Worm (Caenorhabditis elegans): Measurements from ENCODE around the gene F35E12.6.

Gene F35E12.6

ce11 chrV:13736147-13736546 is at the start of gene F35E12.6:
Gene F35E12.6, minus strand, starts transcription at chrV:13736247.
- TF ChIP-seq nhr-25 (tag; optimal IDR thresholded peaks at IDR 0.05) (no peak), elt-2 (tag; optimal IDR thresholded peaks at IDR 0.05) (peak; percentile 36), fos-1 (tag; optimal IDR thresholded peaks at IDR 0.05) (no peak), lin-39 (tag; optimal IDR thresholded peaks at IDR 0.05) (no peak), ceh-28 (tag; optimal IDR thresholded peaks at IDR 0.05) (no peak), pha-4 (tag; optimal IDR thresholded peaks at IDR 0.05) (no peak)

- no peak for TF ChIP-seq mml-1 (tag; optimal IDR thresholded peaks at IDR 0.05)
- no peak for TF ChIP-seq pha-4 (tag; optimal IDR thresholded peaks at IDR 0.05)
- no peak for TF ChIP-seq elt-2 (tag; optimal IDR thresholded peaks at IDR 0.05)
- TF ChIP-seq nfya-1 (tag; optimal IDR thresholded peaks at IDR 0.05; ENCODE audit: insufficient read depth) = no peak
- no peak for TF ChIP-seq mdl-1 (tag; optimal IDR thresholded peaks at IDR 0.05)
- TF ChIP-seq nhr-237 (tag; optimal IDR thresholded peaks at IDR 0.05) = no peak
- no peak for TF ChIP-seq nhr-25 (tag; optimal IDR thresholded peaks at IDR 0.05)
Measured at ce11 chrV:13785767-13786166, 49.7 kb upstream of the F35E12.6 start.

- no peak for TF ChIP-seq sea-2 (GFP tag; optimal IDR thresholded peaks at IDR 0.05)
- no peak for TF ChIP-seq snpc-4 (tag; optimal IDR thresholded peaks at IDR 0.05)
- TF ChIP-seq fkh-10 (GFP tag; optimal IDR thresholded peaks at IDR 0.05) = no peak
- no peak for TF ChIP-seq ceh-16 (tag; optimal IDR thresholded peaks at IDR 0.05)
- no peak for TF ChIP-seq ZK546.5 (tag; optimal IDR thresholded peaks at IDR 0.05)
- no peak for TF ChIP-seq fos-1 (tag; optimal IDR thresholded peaks at IDR 0.05)
- no peak for TF ChIP-seq aly-2 (tag; optimal IDR thresholded peaks at IDR 0.05)
- TF ChIP-seq egl-5 (tag; optimal IDR thresholded peaks at IDR 0.05) = no peak
- no peak for TF ChIP-seq ztf-11 (tag; optimal IDR thresholded peaks at IDR 0.05)
- peak; percentile 7 for TF ChIP-seq nfya-1 (tag; optimal IDR thresholded peaks at IDR 0.05; ENCODE audit: insufficient read depth)
- no peak for TF ChIP-seq fkh-2 (tag; optimal IDR thresholded peaks at IDR 0.05)
- peak; percentile 49 for TF ChIP-seq elt-2 (tag; optimal IDR thresholded peaks at IDR 0.05)
- TF ChIP-seq mdl-1 (tag; optimal IDR thresholded peaks at IDR 0.05) = no peak
- TF ChIP-seq nhr-23 (tag; optimal IDR thresholded peaks at IDR 0.05) = no peak
- TF ChIP-seq ceh-28 (tag; optimal IDR thresholded peaks at IDR 0.05) = peak; percentile 28
- TF ChIP-seq pha-4 (tag; optimal IDR thresholded peaks at IDR 0.05) = peak; percentile 37
- no peak for TF ChIP-seq nhr-43 (tag; optimal IDR thresholded peaks at IDR 0.05; ENCODE audit: poor library complexity, severe bottlenecking)
- no peak for TF ChIP-seq ceh-9 (tag; optimal IDR thresholded peaks at IDR 0.05)
- TF ChIP-seq lin-15B (tag; optimal IDR thresholded peaks at IDR 0.05) = no peak
- TF ChIP-seq pqm-1 (tag; optimal IDR thresholded peaks at IDR 0.05) = peak; percentile 64
Measured at ce11 chrV:13782190-13782589, 46.1 kb upstream of the F35E12.6 start, which contains the start of gene decr-1.1. Gene decr-1.1, plus strand, starts transcription at chrV:13782399.

- TF ChIP-seq nhr-23 (tag; optimal IDR thresholded peaks at IDR 0.05) = no peak
- TF ChIP-seq fos-1 (tag; optimal IDR thresholded peaks at IDR 0.05) = no peak
- TF ChIP-seq fkh-2 (tag; optimal IDR thresholded peaks at IDR 0.05) = no peak
- TF ChIP-seq mml-1 (tag; optimal IDR thresholded peaks at IDR 0.05) = no peak
- no peak for TF ChIP-seq ceh-82 (tag; optimal IDR thresholded peaks at IDR 0.05)
- TF ChIP-seq daf-12 (tag; optimal IDR thresholded peaks at IDR 0.05) = no peak
- no peak for TF ChIP-seq nhr-28 (tag; optimal IDR thresholded peaks at IDR 0.05)
- TF ChIP-seq aly-2 (tag; optimal IDR thresholded peaks at IDR 0.05) = no peak
- TF ChIP-seq ceh-9 (tag; optimal IDR thresholded peaks at IDR 0.05) = no peak
- TF ChIP-seq lsy-12 (tag; optimal IDR thresholded peaks at IDR 0.05) = no peak
Measured at ce11 chrV:13780902-13781301, 44.9 kb upstream of the F35E12.6 start.

- no peak for TF ChIP-seq unc-39 (tag; optimal IDR thresholded peaks at IDR 0.05)
- TF ChIP-seq pha-4 (tag; optimal IDR thresholded peaks at IDR 0.05) = peak; percentile 52
- peak; percentile 72 for TF ChIP-seq lin-39 (tag; optimal IDR thresholded peaks at IDR 0.05)
- TF ChIP-seq fos-1 (tag; optimal IDR thresholded peaks at IDR 0.05) = no peak
- TF ChIP-seq nhr-12 (tag; optimal IDR thresholded peaks at IDR 0.05) = no peak
- no peak for TF ChIP-seq ceh-28 (tag; optimal IDR thresholded peaks at IDR 0.05)
- TF ChIP-seq mml-1 (tag; optimal IDR thresholded peaks at IDR 0.05) = no peak
- peak; percentile 32 for TF ChIP-seq unc-62 (GFP tag; optimal IDR thresholded peaks at IDR 0.05)
- TF ChIP-seq egl-27 (tag; optimal IDR thresholded peaks at IDR 0.05) = no peak
- TF ChIP-seq zag-1 (tag; optimal IDR thresholded peaks at IDR 0.05) = no peak
- no peak for TF ChIP-seq fkh-2 (tag; optimal IDR thresholded peaks at IDR 0.05)
- no peak for TF ChIP-seq nhr-77 (tag; optimal IDR thresholded peaks at IDR 0.05)
- TF ChIP-seq fkh-10 (GFP tag; optimal IDR thresholded peaks at IDR 0.05) = no peak
- TF ChIP-seq egl-5 (tag; optimal IDR thresholded peaks at IDR 0.05) = peak; percentile 96
- no peak for TF ChIP-seq pqm-1 (tag; optimal IDR thresholded peaks at IDR 0.05)
- TF ChIP-seq elt-2 (tag; optimal IDR thresholded peaks at IDR 0.05) = no peak
- no peak for TF ChIP-seq nhr-76 (tag; optimal IDR thresholded peaks at IDR 0.05)
- TF ChIP-seq nhr-67 (tag; optimal IDR thresholded peaks at IDR 0.05) = no peak
- no peak for TF ChIP-seq lin-15B (tag; optimal IDR thresholded peaks at IDR 0.05)
- peak; percentile 10 for TF ChIP-seq nfya-1 (tag; optimal IDR thresholded peaks at IDR 0.05; ENCODE audit: insufficient read depth)
Measured at ce11 chrV:13777857-13778256, 41.8 kb upstream of the F35E12.6 start, which contains the start of gene F53C11.9. Gene F53C11.9, plus strand, starts transcription at chrV:13778015.
